1 fruit fly cellular context compared by ENCODE assay signal in genomic region chr3R:23869203-23869892, dm6.
A peak's percentile ranks its signal among the peaks of the same experiment; 100 is the strongest.
TF ChIP-seq lines count a peak whose summit lies in the region.

No protein-coding gene starts in this region.

TF ChIP-seq in whole organism, embryonic, 481 proteins besides CTCF, POLR2A, EP300 and RAD21 (continued from another document):
- TF ChIP-seq CG17829 (tag; optimal IDR thresholded peaks at IDR 0.05; lab: Kevin White, UChicago): no peak
- no peak for TF ChIP-seq mam (GFP tag; optimal IDR thresholded peaks at IDR 0.05; lab: Kevin White, UChicago)
- TF ChIP-seq NfI (GFP tag; optimal IDR thresholded peaks at IDR 0.05; lab: Kevin White, UChicago): no peak
- peak; percentile 77 for TF ChIP-seq cad (GFP tag; optimal IDR thresholded peaks at IDR 0.05; lab: Kevin White, UChicago)
- TF ChIP-seq CG11723 (GFP tag; optimal IDR thresholded peaks at IDR 0.05; lab: Kevin White, UChicago): no peak
- no peak for TF ChIP-seq CG2875 (GFP tag; optimal IDR thresholded peaks at IDR 0.05; lab: Kevin White, UChicago)
- TF ChIP-seq so (GFP tag; IDR thresholded peaks at IDR 0.05; lab: Robert Waterston, UW): no peak
- TF ChIP-seq CG17361 (GFP tag; IDR thresholded peaks at IDR 0.05; lab: Robert Waterston, UW): no peak
- no peak for TF ChIP-seq Bteb2 (GFP tag; optimal IDR thresholded peaks at IDR 0.05; lab: Kevin White, UChicago)
- TF ChIP-seq Drgx (GFP tag; IDR thresholded peaks at IDR 0.05; lab: Robert Waterston, UW): no peak
- TF ChIP-seq CG10267 (tag; optimal IDR thresholded peaks at IDR 0.05; lab: Kevin White, UChicago): no peak
